Fruit fly (Drosophila melanogaster): ENCODE measurements around the gene tefu.
A peak's percentile ranks its signal among the peaks of the same experiment; 100 is the strongest.

Gene tefu

dm6 chr3R:15206273-15206672, 35.8 kb downstream of the tefu start, which contains the start of gene Spn88Ea:
Gene Spn88Ea (minus strand): TSS chr3R:15206447.
- TF ChIP-seq fd96Ca (GFP tag; IDR thresholded peaks at IDR 0.05) (no peak), CG32121 (GFP tag; IDR thresholded peaks at IDR 0.05) (no peak), CG10348 (GFP tag; IDR thresholded peaks at IDR 0.05) (no peak), CG34367 (tag; optimal IDR thresholded peaks at IDR 0.05) (no peak), CG8159 (tag; optimal IDR thresholded peaks at IDR 0.05) (no peak), CG8301 (tag; optimal IDR thresholded peaks at IDR 0.05) (no peak), CG17806 (tag; optimal IDR thresholded peaks at IDR 0.05) (no peak), CG4496 (GFP tag; IDR thresholded peaks at IDR 0.05) (no peak), Ets98B (GFP tag; IDR thresholded peaks at IDR 0.05) (peak; percentile 40; the same call in 1 of the 2 replicates), Pif1A (GFP tag; optimal IDR thresholded peaks at IDR 0.05) (no peak), EcR (GFP tag; optimal IDR thresholded peaks at IDR 0.05) (peak; percentile 20), gl (tag; optimal IDR thresholded peaks at IDR 0.05) (no peak), CG12605 (GFP tag; IDR thresholded peaks at IDR 0.05) (no peak), CG14655 (GFP tag; optimal IDR thresholded peaks at IDR 0.05) (no peak), CG9948 (tag; optimal IDR thresholded peaks at IDR 0.05) (no peak), Pif1B (GFP tag; optimal IDR thresholded peaks at IDR 0.05) (no peak)

- TF ChIP-seq CG4496 (GFP tag; IDR thresholded peaks at IDR 0.05) (peak; percentile 28; the same call in 1 of the 3 replicates), CG34367 (tag; optimal IDR thresholded peaks at IDR 0.05) (no peak), CG8301 (tag; optimal IDR thresholded peaks at IDR 0.05) (no peak), CG9948 (tag; optimal IDR thresholded peaks at IDR 0.05) (no peak), Pif1A (GFP tag; optimal IDR thresholded peaks at IDR 0.05) (no peak), CG14655 (GFP tag; optimal IDR thresholded peaks at IDR 0.05) (no peak), CG12605 (GFP tag; IDR thresholded peaks at IDR 0.05) (no peak), rn (GFP tag; IDR thresholded peaks at IDR 0.05) (no peak)
Observed at dm6 chr3R:15205223-15205622, 36.8 kb downstream of the tefu start.

dm6 chr3R:15198052-15198793, 43.8 kb downstream of the tefu start:
- no peak for TF ChIP-seq CG8159 (tag; optimal IDR thresholded peaks at IDR 0.05)
- no peak for TF ChIP-seq rn (GFP tag; IDR thresholded peaks at IDR 0.05)
- TF ChIP-seq EcR (GFP tag; optimal IDR thresholded peaks at IDR 0.05): peak; percentile 52

- peak; percentile 6 for TF ChIP-seq gl (tag; optimal IDR thresholded peaks at IDR 0.05)
- no peak for TF ChIP-seq CG10348 (GFP tag; IDR thresholded peaks at IDR 0.05)
- TF ChIP-seq CG12605 (GFP tag; IDR thresholded peaks at IDR 0.05): no peak
- TF ChIP-seq CG8159 (tag; optimal IDR thresholded peaks at IDR 0.05): no peak
Observed at dm6 chr3R:15197373-15197772, 44.7 kb downstream of the tefu start.

- TF ChIP-seq Snoo (tag; optimal IDR thresholded peaks at IDR 0.05) (no peak), Ets98B (GFP tag; IDR thresholded peaks at IDR 0.05) (no peak; the same call in none of the 2 replicates), fd96Ca (GFP tag; IDR thresholded peaks at IDR 0.05) (0 out of 3 replicates have a peak, but pooled peaks have one; percentile 40), CG8159 (tag; optimal IDR thresholded peaks at IDR 0.05) (peak; percentile 58), CG10348 (GFP tag; IDR thresholded peaks at IDR 0.05) (no peak), CG14655 (GFP tag; optimal IDR thresholded peaks at IDR 0.05) (no peak), Pif1A (GFP tag; optimal IDR thresholded peaks at IDR 0.05) (peak; percentile 10), CG17806 (tag; optimal IDR thresholded peaks at IDR 0.05) (peak; percentile 50), CG9948 (tag; optimal IDR thresholded peaks at IDR 0.05) (no peak), CG34367 (tag; optimal IDR thresholded peaks at IDR 0.05) (peak; percentile 30), CG15710 (tag; optimal IDR thresholded peaks at IDR 0.05) (peak; percentile 43), rn (GFP tag; IDR thresholded peaks at IDR 0.05) (no peak), gl (tag; optimal IDR thresholded peaks at IDR 0.05) (no peak), EcR (GFP tag; optimal IDR thresholded peaks at IDR 0.05) (no peak), CG8301 (tag; optimal IDR thresholded peaks at IDR 0.05) (peak; percentile 29), D1 (tag; optimal IDR thresholded peaks at IDR 0.05) (no peak), Pif1B (GFP tag; optimal IDR thresholded peaks at IDR 0.05) (no peak), CG4496 (GFP tag; IDR thresholded peaks at IDR 0.05) (peak; percentile 69), CG12605 (GFP tag; IDR thresholded peaks at IDR 0.05) (0 out of 2 replicates have a peak, but pooled peaks have one; percentile 23), CG13204 (GFP tag; optimal IDR thresholded peaks at IDR 0.05) (no peak), CG32121 (GFP tag; IDR thresholded peaks at IDR 0.05) (peak; percentile 44; the same call in 1 of the 2 replicates)
Observed at dm6 chr3R:15196134-15197034, 45.7 kb downstream of the tefu start, which contains the start of the genes Kpc1 and CG42542. Gene Kpc1 (minus strand): TSS chr3R:15196210. Gene CG42542 (plus strand): TSS chr3R:15196598.

Data from whole organism, pupa.